Fruit fly (Drosophila melanogaster) Kc167 (cell line): ENCODE results near the gene CG11155.

Source experiments
- Myc ChIP-seq: fragments of >200 bp; optimal IDR thresholded peaks from 2 replicates; lab custom pipeline; 2017; ENCODE audit warnings: missing external identifiers
- Sin3A ChIP-seq: fragments of >200 bp; optimal IDR thresholded peaks from 2 replicates; lab custom pipeline; 2018; ENCODE audit warnings: missing external identifiers

DNA sequence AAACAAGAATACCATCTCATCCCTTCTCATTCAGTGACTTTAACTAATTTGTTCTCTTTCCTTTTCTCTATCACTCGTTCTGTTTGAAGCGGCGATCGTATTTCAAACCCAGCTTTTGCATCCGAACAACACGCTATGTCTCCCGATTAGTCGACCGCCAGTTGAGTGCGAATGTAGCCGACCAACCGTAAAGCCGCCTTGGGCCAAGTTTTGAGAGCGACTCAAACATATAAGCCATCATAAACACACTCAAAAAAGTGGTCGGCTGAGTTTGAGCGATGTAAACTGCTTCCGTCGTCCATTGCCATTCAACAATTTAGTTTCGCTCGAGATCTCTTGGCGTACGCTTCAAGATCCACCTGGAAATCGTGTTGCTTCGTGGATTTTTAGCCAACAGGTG lies 37.9 kb upstream of the CG11155 start, which contains the start of gene sv:
- TF ChIP-seq Sin3A (lab: Kevin White, UChicago), result no peak
- TF ChIP-seq Myc, result no peak
